Worm (Caenorhabditis elegans) whole organism, L4 larva: ENCODE data around the gene shc-3.
A peak's percentile ranks its signal among the peaks of the same experiment; 100 is the strongest.

Source experiments
- F10B5.3 ChIP-seq: sonication (generic microtip); optimal IDR thresholded peaks from 2 replicates; lab custom pipeline; 2016; ENCODE audit warnings: mild to moderate bottlenecking, missing genetic modification characterization, missing compliant biosample characterization
- F37D6.2 ChIP-seq: sonication (generic microtip); optimal IDR thresholded peaks from 2 replicates; lab custom pipeline; 2016; ENCODE audit warnings: mild to moderate bottlenecking, missing genetic modification characterization, missing compliant biosample characterization
- R02D3.7 ChIP-seq: fragments of 150-350 bp; sonication (generic microtip); optimal IDR thresholded peaks from 3 replicates; lab custom pipeline; 2014; ENCODE audit warnings: missing biosample characterization, missing genetic modification characterization
- Y5F2A.4 ChIP-seq: fragments of 200-800 bp; sonication (Bioruptor generic); optimal IDR thresholded peaks from 2 replicates; lab custom pipeline; 2018; ENCODE audit warnings: mild to moderate bottlenecking, missing genetic modification characterization, missing compliant biosample characterization
- ZK337.2 ChIP-seq: fragments of 200-800 bp; sonication (Bioruptor generic); IDR thresholded peaks from 2 replicates; pipeline ENCODE4 v1.3.6; 2022; ENCODE audit warnings: missing genetic modification reagents, missing genetic modification characterization, missing compliant biosample characterization
- aly-2 ChIP-seq: sonication (generic microtip); optimal IDR thresholded peaks from 2 replicates; lab custom pipeline; 2018; ENCODE audit warnings: missing biosample characterization, missing genetic modification characterization
- arid-1 ChIP-seq: fragments of 200-800 bp; sonication (Bioruptor generic); conservative IDR thresholded peaks from 2 replicates; pipeline ENCODE4 v1.3.6; 2022; ENCODE audit warnings: missing genetic modification reagents, missing genetic modification characterization, missing compliant biosample characterization
- ceh-20 ChIP-seq: fragments of 200-800 bp; sonication (Bioruptor generic); IDR thresholded peaks from 2 replicates; pipeline ENCODE4 v1.3.6; 2022; ENCODE audit warnings: missing genetic modification reagents, missing genetic modification characterization, missing compliant biosample characterization
- ceh-32 ChIP-seq: sonication (generic microtip); optimal IDR thresholded peaks from 2 replicates; lab custom pipeline; 2016; ENCODE audit warnings: mild to moderate bottlenecking, missing genetic modification characterization, missing compliant biosample characterization; ENCODE audit not compliant: poor library complexity
- ceh-44 ChIP-seq: fragments of 200-800 bp; sonication (Bioruptor generic); IDR thresholded peaks from 2 replicates; pipeline ENCODE4 v1.3.6; 2022; ENCODE audit warnings: missing genetic modification reagents, missing genetic modification characterization, missing compliant biosample characterization
- ceh-82 ChIP-seq: sonication (generic microtip); optimal IDR thresholded peaks from 2 replicates; lab custom pipeline; 2017; ENCODE audit warnings: missing biosample characterization, missing genetic modification characterization
- ces-1 ChIP-seq: fragments of 150-350 bp; sonication (generic microtip); optimal IDR thresholded peaks from 4 replicates; lab custom pipeline; 2014; ENCODE audit warnings: missing biosample characterization, missing genetic modification reagents, missing genetic modification characterization
- cey-2 ChIP-seq: sonication (generic microtip); optimal IDR thresholded peaks from 3 replicates; lab custom pipeline; 2017; ENCODE audit warnings: missing genetic modification characterization, mild to moderate bottlenecking, missing compliant biosample characterization, antibody characterized with exemption, borderline replicate concordance; ENCODE audit not compliant: insufficient read depth
- daf-16 ChIP-seq, 3 experiments: sonication (generic microtip); optimal IDR thresholded peaks; 2 replicates each; lab custom pipeline; 2016 to 2017; ENCODE audit warnings: missing genetic modification characterization in 3 of 3, missing genetic modification reagents in 3 of 3, mild to moderate bottlenecking in 2 of 3, missing compliant biosample characterization in 2 of 3, missing biosample characterization in 1 of 3, moderate library complexity in 1 of 3
- daf-19 ChIP-seq: fragments of 200-800 bp; sonication (Bioruptor generic); conservative IDR thresholded peaks from 2 replicates; pipeline ENCODE4 v1.3.6; 2022; ENCODE audit warnings: missing genetic modification characterization, missing compliant biosample characterization
- dmd-6 ChIP-seq: fragments of 200-800 bp; sonication (Bioruptor generic); IDR thresholded peaks from 2 replicates; pipeline ENCODE4 v1.3.6; 2022; ENCODE audit warnings: missing genetic modification reagents, missing genetic modification characterization, missing compliant biosample characterization
- dpl-1 ChIP-seq: fragments of 150-350 bp; optimal IDR thresholded peaks from 2 replicates; lab custom pipeline; 2014; ENCODE audit warnings: missing biosample characterization, missing genetic modification reagents, missing genetic modification characterization
- duxl-1 ChIP-seq: sonication (generic microtip); optimal IDR thresholded peaks from 2 replicates; lab custom pipeline; 2016; ENCODE audit warnings: mild to moderate bottlenecking, missing genetic modification characterization, moderate library complexity, missing compliant biosample characterization; ENCODE audit not compliant: poor library complexity
- egl-27 ChIP-seq: sonication (generic microtip); optimal IDR thresholded peaks from 3 replicates; lab custom pipeline; 2017; ENCODE audit warnings: missing biosample characterization, missing genetic modification reagents, missing genetic modification characterization
- egl-43 ChIP-seq: fragments of 200-800 bp; sonication (Bioruptor generic); IDR thresholded peaks from 2 replicates; pipeline ENCODE4 v1.3.6; 2022; ENCODE audit warnings: missing genetic modification reagents, missing genetic modification characterization, missing compliant biosample characterization
- hlh-11 ChIP-seq: fragments of 200-800 bp; sonication (Bioruptor generic); optimal IDR thresholded peaks from 2 replicates; lab custom pipeline; 2018; ENCODE audit warnings: mild to moderate bottlenecking, missing genetic modification characterization, missing compliant biosample characterization
- hmg-1.1 ChIP-seq: fragments of 200-800 bp; sonication (Bioruptor generic); IDR thresholded peaks from 2 replicates; pipeline ENCODE4 v1.3.6; 2022; ENCODE audit warnings: missing genetic modification reagents, missing genetic modification characterization, missing compliant biosample characterization
- jun-1 ChIP-seq: fragments of 150-350 bp; optimal IDR thresholded peaks from 2 replicates; lab custom pipeline; 2014; ENCODE audit warnings: missing biosample characterization, missing genetic modification reagents, missing genetic modification characterization
- lin-1 ChIP-seq: fragments of 200-800 bp; sonication (Bioruptor generic); IDR thresholded peaks from 2 replicates; pipeline ENCODE4 v1.3.6; 2022; ENCODE audit warnings: missing genetic modification reagents, missing genetic modification characterization, missing compliant biosample characterization
- lin-13 ChIP-seq: fragments of 150-350 bp; optimal IDR thresholded peaks from 2 replicates; lab custom pipeline; 2014; ENCODE audit warnings: missing biosample characterization, missing genetic modification reagents, missing genetic modification characterization
- lin-39 ChIP-seq: fragments of 150-350 bp; optimal IDR thresholded peaks from 2 replicates; lab custom pipeline; 2014; ENCODE audit warnings: missing biosample characterization, missing genetic modification reagents, missing genetic modification characterization
- lir-3 ChIP-seq: sonication (generic microtip); optimal IDR thresholded peaks from 2 replicates; lab custom pipeline; 2016; ENCODE audit warnings: mild to moderate bottlenecking, missing genetic modification characterization, missing compliant biosample characterization
- mdl-1 ChIP-seq, 2 experiments: fragments of 150-350 bp in 1 of 2; sonication (generic microtip) in 1 of 2; optimal IDR thresholded peaks; 2 replicates each; lab custom pipeline; 2014 to 2017; ENCODE audit warnings: missing biosample characterization in 2 of 2, missing genetic modification characterization in 2 of 2
- nhr-11 ChIP-seq: fragments of 150-350 bp; optimal IDR thresholded peaks from 2 replicates; lab custom pipeline; 2014; ENCODE audit warnings: missing biosample characterization, missing genetic modification characterization
- nhr-111 ChIP-seq: fragments of 200-800 bp; sonication (Bioruptor generic); optimal IDR thresholded peaks from 2 replicates; lab custom pipeline; 2018; ENCODE audit warnings: mild to moderate bottlenecking, missing genetic modification characterization, missing compliant biosample characterization
- nhr-28 ChIP-seq: fragments of 150-350 bp; optimal IDR thresholded peaks from 2 replicates; lab custom pipeline; 2014; ENCODE audit warnings: missing biosample characterization, missing genetic modification characterization
- nhr-48 ChIP-seq: sonication (generic microtip); optimal IDR thresholded peaks from 2 replicates; lab custom pipeline; 2016; ENCODE audit warnings: mild to moderate bottlenecking, missing genetic modification characterization, missing compliant biosample characterization
- nhr-76 ChIP-seq: fragments of 150-350 bp; optimal IDR thresholded peaks from 2 replicates; lab custom pipeline; 2014; ENCODE audit warnings: missing biosample characterization, missing genetic modification characterization
- pha-4 ChIP-seq, 2 experiments: fragments of 150-350 bp in 1 of 2; fragments of 200-800 bp in 1 of 2; sonication (Bioruptor generic) in 1 of 2; IDR thresholded peaks in 1 of 2; optimal IDR thresholded peaks in 1 of 2; 2 replicates each; pipeline versions ENCODE4 v1.3.6 to Lab custom; 2014 to 2022; ENCODE audit warnings: missing genetic modification characterization in 2 of 2, missing genetic modification reagents in 2 of 2, missing biosample characterization in 1 of 2, missing compliant biosample characterization in 1 of 2
- php-3 ChIP-seq: fragments of 200-800 bp; sonication (Bioruptor generic); IDR thresholded peaks from 2 replicates; pipeline ENCODE4 v1.3.6; 2022; ENCODE audit warnings: missing genetic modification reagents, missing genetic modification characterization, missing compliant biosample characterization
- pqm-1 ChIP-seq: sonication (generic microtip); optimal IDR thresholded peaks from 2 replicates; lab custom pipeline; 2017; ENCODE audit warnings: missing biosample characterization, missing genetic modification characterization
- rbr-2 ChIP-seq: sonication (generic microtip); optimal IDR thresholded peaks from 2 replicates; lab custom pipeline; 2016; ENCODE audit warnings: missing genotype, missing genetic modification characterization, missing compliant biosample characterization
- snpc-4 ChIP-seq: fragments of 150-350 bp; optimal IDR thresholded peaks from 2 replicates; lab custom pipeline; 2014; ENCODE audit warnings: missing biosample characterization, missing genetic modification characterization
- tra-1 ChIP-seq: fragments of 200-800 bp; sonication (Bioruptor generic); IDR thresholded peaks from 2 replicates; pipeline ENCODE4 v1.3.6; 2022; ENCODE audit warnings: missing genetic modification reagents, missing genetic modification characterization, missing compliant biosample characterization
- unc-39 ChIP-seq: sonication (generic microtip); optimal IDR thresholded peaks from 2 replicates; lab custom pipeline; 2017; ENCODE audit warnings: missing biosample characterization, missing genetic modification characterization
- unc-62 ChIP-seq, 3 experiments: fragments of 150-350 bp in 1 of 3; sonication (generic microtip); optimal IDR thresholded peaks in 2 of 3; peaks in 1 of 3; 1 replicate in 1 of 3; 2 replicates in 2 of 3; lab custom pipeline; 2014 to 2017; ENCODE audit warnings: missing biosample characterization in 3 of 3, missing genetic modification characterization in 3 of 3, missing genetic modification reagents in 3 of 3, missing genotype in 1 of 3
- zag-1 ChIP-seq: fragments of 150-350 bp; optimal IDR thresholded peaks from 2 replicates; lab custom pipeline; 2014; ENCODE audit warnings: missing biosample characterization, missing genetic modification characterization
- zfp-3 ChIP-seq: fragments of 200-800 bp; sonication (Bioruptor generic); conservative IDR thresholded peaks from 2 replicates; pipeline ENCODE4 v1.3.6; 2022; ENCODE audit warnings: missing genetic modification reagents, missing genetic modification characterization, missing compliant biosample characterization
- ztf-11 ChIP-seq: fragments of 150-350 bp; optimal IDR thresholded peaks from 2 replicates; lab custom pipeline; 2014; ENCODE audit warnings: missing biosample characterization, missing genetic modification characterization
- ztf-7 ChIP-seq: fragments of 150-350 bp; optimal IDR thresholded peaks from 2 replicates; lab custom pipeline; 2014; ENCODE audit warnings: missing biosample characterization, missing genetic modification characterization

The shc-3 gene

ce11 chrX:13759676-13760447 lies 42.5 kb downstream of the shc-3 start, which contains the start of gene cest-13 (continued):
- TF ChIP-seq ZK337.2 (GFP tag; lab: Robert Waterston, UW) (no peak), lin-1 (GFP tag; lab: Robert Waterston, UW) (0 out of 2 replicates have a peak, but pooled peaks have one; percentile 43), daf-16 (GFP tag; optimal IDR thresholded peaks at IDR 0.05; lab: Kevin White, UChicago) (no peak), daf-16 (tag; optimal IDR thresholded peaks at IDR 0.05; lab: Kevin White, UChicago) (peak; percentile 11), nhr-28 (tag; lab: Kevin White, UChicago) (peak; percentile 60), R02D3.7 (tag; lab: Kevin White, UChicago) (no peak), ceh-20 (GFP tag; lab: Robert Waterston, UW) (no peak), rbr-2 (no peak), unc-39 (tag; lab: Kevin White, UChicago) (no peak), pqm-1 (tag; lab: Kevin White, UChicago) (peak; percentile 83)

ce11 chrX:13767282-13767681 lies 49.9 kb downstream of the shc-3 start:
- TF ChIP-seq F10B5.3 = no peak
- no peak for TF ChIP-seq ceh-32
- TF ChIP-seq nhr-111 (GFP tag; lab: Kevin White, UChicago) = no peak
- no peak for TF ChIP-seq ztf-7 (tag; lab: Kevin White, UChicago)
- TF ChIP-seq hmg-1.1 (GFP tag; lab: Robert Waterston, UW) = no peak
- no peak for TF ChIP-seq dpl-1 (GFP tag; lab: Kevin White, UChicago)
- TF ChIP-seq tra-1 (GFP tag; lab: Robert Waterston, UW) = 0 out of 2 replicates have a peak, but pooled peaks have one; percentile 70
- no peak for TF ChIP-seq snpc-4
- no peak for TF ChIP-seq lin-13 (GFP tag; lab: Kevin White, UChicago)
- no peak for TF ChIP-seq daf-16 (GFP tag; optimal IDR thresholded peaks at IDR 0.05; lab: Kevin White, UChicago)
- TF ChIP-seq daf-16 (tag; optimal IDR thresholded peaks at IDR 0.05; lab: Kevin White, UChicago) = peak; percentile 53
- TF ChIP-seq hlh-11 = peak; percentile 46
- TF ChIP-seq zfp-3 (GFP tag; lab: Robert Waterston, UW) = no peak
- TF ChIP-seq unc-62 (GFP tag; optimal IDR thresholded peaks at IDR 0.05 in 1 of 2; lab: Kevin White, UChicago) = peak in 1 of 2 experiments; percentile 64
- TF ChIP-seq unc-62 (tag; optimal IDR thresholded peaks at IDR 0.05; lab: Kevin White, UChicago) = no peak
- TF ChIP-seq mdl-1 (tag; optimal IDR thresholded peaks at IDR 0.05; lab: Kevin White, UChicago) = peak in 1 of 2 experiments; percentile 6
- no peak for TF ChIP-seq lin-39 (tag; lab: Kevin White, UChicago)
- no peak for TF ChIP-seq arid-1 (GFP tag; lab: Robert Waterston, UW)
- peak; percentile 36; the same call in 1 of the 2 replicates for TF ChIP-seq pha-4 (GFP tag; IDR thresholded peaks at IDR 0.05; lab: Robert Waterston, UW)
- no peak for TF ChIP-seq pha-4 (tag; optimal IDR thresholded peaks at IDR 0.05; lab: Kevin White, UChicago)
- TF ChIP-seq cey-2 (tag; lab: Kevin White, UChicago) = no peak
- no peak for TF ChIP-seq lir-3
- no peak for TF ChIP-seq nhr-48
- no peak for TF ChIP-seq zag-1 (tag; lab: Kevin White, UChicago)
- TF ChIP-seq dmd-6 (GFP tag; lab: Robert Waterston, UW) = peak; percentile 96
- TF ChIP-seq nhr-76 (tag; lab: Kevin White, UChicago) = no peak
- TF ChIP-seq F37D6.2 (tag; lab: Kevin White, UChicago) = no peak
- no peak for TF ChIP-seq Y5F2A.4 (GFP tag; lab: Kevin White, UChicago)
- TF ChIP-seq pqm-1 (tag; lab: Kevin White, UChicago) = peak; percentile 29
- TF ChIP-seq R02D3.7 (tag; lab: Kevin White, UChicago) = no peak
- no peak for TF ChIP-seq egl-27 (tag; lab: Kevin White, UChicago)
- TF ChIP-seq ztf-11 (tag; lab: Kevin White, UChicago) = no peak
- no peak for TF ChIP-seq jun-1 (tag; lab: Kevin White, UChicago)
- peak; percentile 47 for TF ChIP-seq nhr-28 (tag; lab: Kevin White, UChicago)
- no peak for TF ChIP-seq ces-1 (GFP tag; lab: Kevin White, UChicago)
- no peak for TF ChIP-seq ceh-82
- no peak for TF ChIP-seq nhr-11 (tag; lab: Kevin White, UChicago)
- no peak for TF ChIP-seq egl-43
- TF ChIP-seq daf-19 (GFP tag; lab: Robert Waterston, UW) = no peak
- TF ChIP-seq aly-2 (tag; lab: Kevin White, UChicago) = no peak
- no peak for TF ChIP-seq ceh-44 (GFP tag; lab: Robert Waterston, UW)
- no peak for TF ChIP-seq duxl-1 (tag; lab: Kevin White, UChicago)
- 0 out of 2 replicates have a peak, but pooled peaks have one; percentile 32 for TF ChIP-seq php-3 (GFP tag; lab: Robert Waterston, UW)
